Fruit fly (Drosophila melanogaster) whole organism, embryonic: ENCODE measurements around the gene vsg.
A peak's percentile ranks its signal among the peaks of the same experiment; 100 is the strongest.

Experiments
- Adf1 ChIP-seq: fragments of 200-800 bp; sonication (Bioruptor generic); IDR thresholded peaks from 2 replicates; pipeline ENCODE4 v1.3.6; 2022; ENCODE audit warnings: missing biosample characterization, missing genetic modification characterization
- Awh ChIP-seq: fragments of 200-800 bp; sonication (Bioruptor generic); IDR thresholded peaks from 2 replicates; pipeline ENCODE4, ENCODE4 v1.3.6; 2022; ENCODE audit warnings: missing biosample characterization, missing genetic modification characterization
- BEAF-32 ChIP-seq: fragments of 200-800 bp; sonication (Bioruptor generic); optimal IDR thresholded peaks from 3 replicates; lab custom pipeline; 2017; ENCODE audit warnings: missing biosample characterization, missing genetic modification characterization, mild to moderate bottlenecking, moderate library complexity, missing genetic modification reagents
- CG11696 ChIP-seq: fragments of 200-800 bp; sonication (Bioruptor generic); IDR thresholded peaks from 2 replicates; pipeline ENCODE4 v1.3.6; 2022; ENCODE audit warnings: missing biosample characterization, missing genetic modification characterization
- CG12299 ChIP-seq: fragments of 200-800 bp; sonication (Bioruptor generic); optimal IDR thresholded peaks from 2 replicates; lab custom pipeline; 2018; ENCODE audit warnings: missing biosample characterization, mild to moderate bottlenecking, missing genetic modification characterization
- CG13624 ChIP-seq: fragments of 200-800 bp; sonication (Bioruptor generic); optimal IDR thresholded peaks from 2 replicates; lab custom pipeline; 2016; ENCODE audit warnings: missing biosample characterization, missing genetic modification characterization
- CG14860 ChIP-seq: fragments of 200-800 bp; sonication (Bioruptor generic); IDR thresholded peaks from 3 replicates; pipeline ENCODE4 v1.3.6; 2022; ENCODE audit warnings: missing biosample characterization, missing genetic modification characterization; ENCODE audit not compliant: partially characterized antibody
- CG15269 ChIP-seq: fragments of 200-800 bp; sonication (Bioruptor generic); optimal IDR thresholded peaks from 2 replicates; lab custom pipeline; 2018; ENCODE audit warnings: missing biosample characterization, mild to moderate bottlenecking, missing genetic modification characterization, moderate library complexity
- CG17612 ChIP-seq: fragments of 200-800 bp; sonication (Bioruptor generic); IDR thresholded peaks from 2 replicates; pipeline ENCODE4 v1.3.6; 2022; ENCODE audit warnings: missing biosample characterization, missing genetic modification characterization
- CG17912 ChIP-seq: fragments of 200-800 bp; sonication (Bioruptor generic); optimal IDR thresholded peaks from 2 replicates; lab custom pipeline; 2018; ENCODE audit warnings: missing biosample characterization, mild to moderate bottlenecking, missing genetic modification characterization
- CG3163 ChIP-seq: fragments of 200-800 bp; sonication (Bioruptor generic); optimal IDR thresholded peaks from 3 replicates; lab custom pipeline; 2016; ENCODE audit warnings: missing biosample characterization, missing genetic modification characterization
- CG34224 ChIP-seq: fragments of 200-800 bp; sonication (Bioruptor generic); IDR thresholded peaks from 3 replicates; pipeline ENCODE4 v1.3.6; 2022; ENCODE audit warnings: missing biosample characterization, missing genetic modification characterization; ENCODE audit not compliant: partially characterized antibody
- CG4424 ChIP-seq: fragments of 200-800 bp; sonication (Bioruptor generic); optimal IDR thresholded peaks from 3 replicates; lab custom pipeline; 2016; ENCODE audit warnings: missing biosample characterization, missing genetic modification characterization
- CG4617 ChIP-seq: fragments of 200-800 bp; sonication (Bioruptor generic); optimal IDR thresholded peaks from 3 replicates; lab custom pipeline; 2016; ENCODE audit warnings: missing biosample characterization, missing genetic modification characterization, borderline replicate concordance
- CG4707 ChIP-seq: fragments of 200-800 bp; sonication (Bioruptor generic); optimal IDR thresholded peaks from 2 replicates; lab custom pipeline; 2018; ENCODE audit warnings: missing biosample characterization, mild to moderate bottlenecking, missing genetic modification characterization, moderate library complexity
- CG5245 ChIP-seq: fragments of 200-800 bp; sonication (Bioruptor generic); optimal IDR thresholded peaks from 3 replicates; lab custom pipeline; 2016; ENCODE audit warnings: missing biosample characterization, missing genetic modification characterization
- CG5953 ChIP-seq: fragments of 200-800 bp; sonication (Bioruptor generic); IDR thresholded peaks from 2 replicates; pipeline ENCODE4 v1.3.6; 2022; ENCODE audit warnings: missing biosample characterization, missing genetic modification characterization
- CG7271 ChIP-seq: fragments of 200-800 bp; sonication (Bioruptor generic); optimal IDR thresholded peaks from 2 replicates; lab custom pipeline; 2018; ENCODE audit warnings: missing biosample characterization, mild to moderate bottlenecking, missing genetic modification characterization, moderate library complexity
- D ChIP-seq, 2 experiments: fragments of 200-800 bp in 1 of 2; fragments of >200 bp in 1 of 2; sonication (Bioruptor generic) in 1 of 2; optimal IDR thresholded peaks; 2 replicates in 1 of 2; 3 replicates in 1 of 2; lab custom pipeline; 2017; ENCODE audit warnings: mild to moderate bottlenecking in 1 of 2, missing biosample characterization in 1 of 2, missing genetic modification characterization in 1 of 2, missing genetic modification reagents in 1 of 2
- Dip2 ChIP-seq: fragments of 200-800 bp; sonication (Bioruptor generic); IDR thresholded peaks from 2 replicates; pipeline ENCODE4 v1.3.6; 2022; ENCODE audit warnings: missing biosample characterization, missing genetic modification characterization
- Ets65A ChIP-seq: fragments of 200-800 bp; sonication (Bioruptor generic); peaks from one replicate; lab custom pipeline; 2016; ENCODE audit warnings: missing biosample characterization, missing genetic modification characterization
- GATAe ChIP-seq: fragments of 200-800 bp; sonication (Bioruptor generic); conservative IDR thresholded peaks from 2 replicates; pipeline ENCODE4 v1.3.6; 2022; ENCODE audit warnings: missing biosample characterization, missing genetic modification characterization
- MBD-R2 ChIP-seq: fragments of 200-800 bp; sonication (Bioruptor generic); IDR thresholded peaks from 2 replicates; pipeline ENCODE4 v1.3.6; 2022; ENCODE audit warnings: missing biosample characterization, missing genetic modification characterization
- Mad ChIP-seq: fragments of 200-800 bp; sonication (Bioruptor generic); optimal IDR thresholded peaks from 2 replicates; lab custom pipeline; 2016; ENCODE audit warnings: missing biosample characterization, missing genetic modification characterization
- NK7.1 ChIP-seq: fragments of 200-800 bp; sonication (Bioruptor generic); optimal IDR thresholded peaks from 3 replicates; lab custom pipeline; 2016; ENCODE audit warnings: missing biosample characterization, missing genetic modification characterization
- Nf-YC ChIP-seq: fragments of 200-800 bp; optimal IDR thresholded peaks from 3 replicates; lab custom pipeline; 2019; ENCODE audit warnings: missing biosample characterization, mild to moderate bottlenecking, missing genetic modification characterization, moderate library complexity
- Spps ChIP-seq: fragments of 200-800 bp; sonication (Bioruptor generic); optimal IDR thresholded peaks from 2 replicates; lab custom pipeline; 2018; ENCODE audit warnings: missing biosample characterization, mild to moderate bottlenecking, missing genetic modification characterization
- Sry-β ChIP-seq: fragments of 200-800 bp; sonication (Bioruptor generic); optimal IDR thresholded peaks from 2 replicates; lab custom pipeline; 2018; ENCODE audit warnings: missing biosample characterization, mild to moderate bottlenecking, missing genetic modification characterization, moderate library complexity
- Sry-δ ChIP-seq: fragments of 200-800 bp; sonication (Bioruptor generic); optimal IDR thresholded peaks from 2 replicates; lab custom pipeline; 2016; ENCODE audit warnings: missing biosample characterization, missing genetic modification characterization
- Taf1 ChIP-seq: fragments of 200-800 bp; sonication (Bioruptor generic); IDR thresholded peaks from 2 replicates; pipeline ENCODE4 v1.3.6; 2022; ENCODE audit warnings: missing biosample characterization, missing genetic modification characterization
- bab2 ChIP-seq: fragments of 200-800 bp; sonication (Bioruptor generic); optimal IDR thresholded peaks from 2 replicates; lab custom pipeline; 2016; ENCODE audit warnings: missing biosample characterization, missing genetic modification characterization
- bsh ChIP-seq, 2 experiments: fragments of 200-800 bp; sonication (Bioruptor generic); optimal IDR thresholded peaks; 2 replicates each; lab custom pipeline; 2017 to 2018; ENCODE audit warnings: mild to moderate bottlenecking in 2 of 2, missing biosample characterization in 2 of 2, missing genetic modification characterization in 2 of 2, moderate library complexity in 1 of 2
- btn ChIP-seq: fragments of 200-800 bp; sonication (Bioruptor generic); optimal IDR thresholded peaks from 2 replicates; lab custom pipeline; 2016; ENCODE audit warnings: missing biosample characterization, missing genetic modification characterization
- chinmo ChIP-seq: fragments of 200-800 bp; sonication (Bioruptor generic); IDR thresholded peaks from 4 replicates; pipeline ENCODE4 v1.3.6; 2022; ENCODE audit warnings: missing biosample characterization, missing genetic modification characterization; ENCODE audit not compliant: partially characterized antibody
- fd102C ChIP-seq: fragments of 200-800 bp; sonication (Bioruptor generic); optimal IDR thresholded peaks from 2 replicates; lab custom pipeline; 2018; ENCODE audit warnings: missing biosample characterization, mild to moderate bottlenecking, missing genetic modification characterization, moderate library complexity
- gro ChIP-seq: fragments of 200-800 bp; sonication (Bioruptor generic); optimal IDR thresholded peaks from 2 replicates; lab custom pipeline; 2016; ENCODE audit warnings: missing biosample characterization, missing genetic modification characterization
- gt ChIP-seq: fragments of 200-800 bp; sonication (Bioruptor generic); IDR thresholded peaks from 2 replicates; pipeline ENCODE4 v1.3.6; 2022; ENCODE audit warnings: missing biosample characterization, missing genetic modification characterization
- inv ChIP-seq: fragments of 200-800 bp; sonication (Bioruptor generic); IDR thresholded peaks from 2 replicates; pipeline ENCODE4 v1.3.6; 2022; ENCODE audit warnings: missing biosample characterization, missing genetic modification characterization; ENCODE audit not compliant: partially characterized antibody
- ken ChIP-seq: fragments of 200-800 bp; sonication (Bioruptor generic); IDR thresholded peaks from 3 replicates; pipeline ENCODE4 v1.3.6; 2022; ENCODE audit warnings: missing biosample characterization, missing genetic modification characterization
- mirr ChIP-seq: fragments of 200-800 bp; sonication (Bioruptor generic); optimal IDR thresholded peaks from 3 replicates; lab custom pipeline; 2018; ENCODE audit warnings: missing biosample characterization, mild to moderate bottlenecking, missing genetic modification characterization
- odd ChIP-seq: fragments of 200-800 bp; sonication (Bioruptor generic); optimal IDR thresholded peaks from 2 replicates; lab custom pipeline; 2017; ENCODE audit warnings: missing biosample characterization, mild to moderate bottlenecking, missing genetic modification characterization
- pita ChIP-seq: fragments of 200-800 bp; sonication (Bioruptor generic); optimal IDR thresholded peaks from 2 replicates; lab custom pipeline; 2017; ENCODE audit warnings: missing biosample characterization, mild to moderate bottlenecking, missing genetic modification characterization
- repo ChIP-seq: fragments of 200-800 bp; sonication (Bioruptor generic); optimal IDR thresholded peaks from 2 replicates; lab custom pipeline; 2016; ENCODE audit warnings: missing biosample characterization, missing genetic modification characterization
- ro ChIP-seq: fragments of 200-800 bp; sonication (Bioruptor generic); IDR thresholded peaks from 2 replicates; pipeline ENCODE4 v1.3.6; 2022; ENCODE audit warnings: missing biosample characterization, missing genetic modification characterization
- scrt ChIP-seq: fragments of 200-800 bp; sonication (Bioruptor generic); optimal IDR thresholded peaks from 2 replicates; lab custom pipeline; 2018; ENCODE audit warnings: missing biosample characterization, mild to moderate bottlenecking, missing genetic modification characterization, moderate library complexity
- slbo ChIP-seq: fragments of 200-800 bp; sonication (Bioruptor generic); IDR thresholded peaks from 2 replicates; pipeline ENCODE4 v1.3.6; 2022; ENCODE audit warnings: missing biosample characterization, missing genetic modification characterization
- sqz ChIP-seq: fragments of 200-800 bp; sonication (Bioruptor generic); optimal IDR thresholded peaks from 3 replicates; lab custom pipeline; 2018; ENCODE audit warnings: missing biosample characterization, mild to moderate bottlenecking, missing genetic modification characterization

Gene vsg

dm6 chr3L:9696650-9697526, 17.2 kb upstream of the vsg start, which contains the start of gene Prps (continued):
- TF ChIP-seq CG4424 (GFP tag; lab: Kevin White, UChicago) (peak; percentile 76), CG5245 (GFP tag; lab: Kevin White, UChicago) (peak; percentile 56), fd102C (GFP tag; lab: Kevin White, UChicago) (no peak), Mad (GFP tag; lab: Kevin White, UChicago) (peak; percentile 24), CG14860 (GFP tag; lab: Robert Waterston, UW) (no peak), inv (GFP tag; lab: Robert Waterston, UW) (no peak), bab2 (GFP tag; lab: Kevin White, UChicago) (peak; percentile 60), Taf1 (GFP tag; lab: Robert Waterston, UW) (peak; percentile 81), pita (no peak), bsh (GFP tag; optimal IDR thresholded peaks at IDR 0.05; lab: Kevin White, UChicago) (peak; percentile 60 to 72), Ets65A (peak; percentile 94), CG17612 (no peak), scrt (GFP tag; lab: Kevin White, UChicago) (peak; percentile 70), ken (GFP tag; lab: Robert Waterston, UW) (peak; percentile 83), CG17912 (GFP tag; lab: Kevin White, UChicago) (no peak), GATAe (GFP tag; lab: Robert Waterston, UW) (peak; percentile 49; the same call in 1 of the 2 replicates), CG11696 (GFP tag; lab: Robert Waterston, UW) (peak; percentile 73), chinmo (GFP tag; lab: Robert Waterston, UW) (0 out of 4 replicates have a peak, but pooled peaks have one; percentile 58), ro (peak; percentile 50; the same call in 1 of the 2 replicates), CG13624 (GFP tag; lab: Kevin White, UChicago) (peak; percentile 81), MBD-R2 (GFP tag; lab: Robert Waterston, UW) (peak; percentile 51; the same call in 1 of the 2 replicates), CG4617 (GFP tag; lab: Kevin White, UChicago) (peak; percentile 17), Dip2 (GFP tag; lab: Robert Waterston, UW) (no peak), Adf1 (GFP tag; lab: Robert Waterston, UW) (peak; percentile 52; the same call in 1 of the 2 replicates), CG5953 (GFP tag; lab: Robert Waterston, UW) (peak; percentile 61), gro (peak; percentile 87), odd (GFP tag; lab: Kevin White, UChicago) (peak; percentile 65), CG12299 (tag; lab: Kevin White, UChicago) (peak; percentile 75), Sry-δ (peak; percentile 24), Spps (tag; lab: Kevin White, UChicago) (no peak), btn (GFP tag; lab: Kevin White, UChicago) (peak; percentile 65), D (optimal IDR thresholded peaks at IDR 0.05; lab: Kevin White, UChicago) (no peak), D (GFP tag; optimal IDR thresholded peaks at IDR 0.05; lab: Kevin White, UChicago) (peak; percentile 36), NK7.1 (GFP tag; lab: Kevin White, UChicago) (peak; percentile 67), repo (GFP tag; lab: Kevin White, UChicago) (peak; percentile 75), Awh (GFP tag; lab: Robert Waterston, UW) (peak; percentile 82), Sry-β (no peak), CG3163 (GFP tag; lab: Kevin White, UChicago) (peak; percentile 97), CG34224 (GFP tag; lab: Robert Waterston, UW) (peak; percentile 31; the same call in 1 of the 3 replicates), gt (GFP tag; lab: Robert Waterston, UW) (no peak; the same call in 1 of the 2 replicates), CG15269 (tag; lab: Kevin White, UChicago) (peak; percentile 77), Nf-YC (tag; lab: Kevin White, UChicago) (peak; percentile 68), slbo (peak; percentile 82), sqz (GFP tag; lab: Kevin White, UChicago) (peak; percentile 15), BEAF-32 (GFP tag; lab: Kevin White, UChicago) (no peak), CG4707 (GFP tag; lab: Kevin White, UChicago) (no peak), CG7271 (tag; lab: Kevin White, UChicago) (no peak), mirr (GFP tag; lab: Kevin White, UChicago) (peak; percentile 83)
